Worm (Caenorhabditis elegans) whole organism, early embryonic: ENCODE results near the gene zfp-2.

Experiments used
- ama-1 ChIP-seq: fragments of 150-350 bp; optimal IDR thresholded peaks from 2 replicates; lab custom pipeline; 2014
- ceh-13 ChIP-seq: fragments of 200-800 bp; sonication (Bioruptor generic); optimal IDR thresholded peaks from 2 replicates; lab custom pipeline; 2018; ENCODE audit warnings: mild to moderate bottlenecking, missing genetic modification characterization, missing compliant biosample characterization

ce11 chrII:9560895-9561294 lies 3.4 kb downstream of the zfp-2 start:
- no peak for TF ChIP-seq ceh-13 (GFP tag; lab: Kevin White, UChicago)
- TF ChIP-seq ama-1 (lab: Kevin White, UChicago) = no peak
